Worm (Caenorhabditis elegans) whole organism, L3 larva: ENCODE results near the gene gta-1.

ENCODE experiments used
- R02D3.7 ChIP-seq: fragments of 150-350 bp; optimal IDR thresholded peaks from 2 replicates; lab custom pipeline; 2014; ENCODE audit warnings: missing biosample characterization, missing genetic modification characterization
- ZK546.5 ChIP-seq: sonication (generic microtip); optimal IDR thresholded peaks from 2 replicates; lab custom pipeline; 2017; ENCODE audit warnings: missing biosample characterization, missing genetic modification characterization
- ama-1 ChIP-seq: fragments of 150-350 bp; optimal IDR thresholded peaks from 2 replicates; lab custom pipeline; 2018
- fos-1 ChIP-seq: fragments of 150-350 bp; optimal IDR thresholded peaks from 2 replicates; lab custom pipeline; 2014; ENCODE audit warnings: missing biosample characterization, missing genetic modification characterization
- jun-1 ChIP-seq: fragments of 150-350 bp; optimal IDR thresholded peaks from 2 replicates; lab custom pipeline; 2014; ENCODE audit warnings: missing biosample characterization, missing genetic modification reagents, missing genetic modification characterization
- lin-39 ChIP-seq: fragments of 150-350 bp; optimal IDR thresholded peaks from 2 replicates; lab custom pipeline; 2018; ENCODE audit warnings: missing biosample characterization, missing genetic modification reagents, missing genetic modification characterization
- mdl-1 ChIP-seq: fragments of 150-350 bp; optimal IDR thresholded peaks from 2 replicates; lab custom pipeline; 2014; ENCODE audit warnings: missing biosample characterization, missing genetic modification characterization
- nfya-1 ChIP-seq: sonication (generic microtip); optimal IDR thresholded peaks from 2 replicates; lab custom pipeline; 2017; ENCODE audit warnings: missing genetic modification characterization, mild to moderate bottlenecking, missing compliant biosample characterization, antibody characterized with exemption, moderate library complexity; ENCODE audit not compliant: insufficient read depth
- nhr-12 ChIP-seq: fragments of 150-350 bp; optimal IDR thresholded peaks from 2 replicates; lab custom pipeline; 2014; ENCODE audit warnings: missing biosample characterization, missing genetic modification characterization
- nhr-237 ChIP-seq: fragments of 150-350 bp; optimal IDR thresholded peaks from 2 replicates; lab custom pipeline; 2014; ENCODE audit warnings: missing biosample characterization, missing genetic modification characterization
- nhr-28 ChIP-seq: fragments of 150-350 bp; optimal IDR thresholded peaks from 2 replicates; lab custom pipeline; 2014; ENCODE audit warnings: missing biosample characterization, missing genetic modification characterization
- nhr-43 ChIP-seq: sonication (generic microtip); optimal IDR thresholded peaks from 2 replicates; lab custom pipeline; 2016; ENCODE audit warnings: mild to moderate bottlenecking, missing genetic modification characterization, missing compliant biosample characterization; ENCODE audit not compliant: poor library complexity, severe bottlenecking
- unc-39 ChIP-seq: sonication (generic microtip); optimal IDR thresholded peaks from 4 replicates; lab custom pipeline; 2017; ENCODE audit warnings: missing biosample characterization, missing genetic modification characterization
- unc-62 ChIP-seq: fragments of 150-350 bp; sonication (generic microtip); optimal IDR thresholded peaks from 4 replicates; lab custom pipeline; 2014; ENCODE audit warnings: missing biosample characterization, missing genetic modification reagents, missing genetic modification characterization

- TF ChIP-seq nhr-43 (tag; lab: Kevin White, UChicago) (no peak), nfya-1 (no peak), lin-39 (no peak), ZK546.5 (tag; lab: Kevin White, UChicago) (no peak), unc-62 (no peak), jun-1 (no peak), R02D3.7 (tag; lab: Kevin White, UChicago) (no peak), nhr-12 (tag; lab: Kevin White, UChicago) (no peak), ama-1 (lab: Kevin White, UChicago) (no peak), mdl-1 (tag; lab: Kevin White, UChicago) (no peak), fos-1 (tag; lab: Kevin White, UChicago) (no peak), nhr-28 (tag; lab: Kevin White, UChicago) (no peak), unc-39 (no peak), nhr-237 (no peak)
Observed at ce11 chrIV:10143640-10144039, 36.8 kb upstream of the gta-1 start, which contains the start of gene msp-38.
